Worm (Caenorhabditis elegans): ENCODE data around the gene cpna-2.

DNA sequence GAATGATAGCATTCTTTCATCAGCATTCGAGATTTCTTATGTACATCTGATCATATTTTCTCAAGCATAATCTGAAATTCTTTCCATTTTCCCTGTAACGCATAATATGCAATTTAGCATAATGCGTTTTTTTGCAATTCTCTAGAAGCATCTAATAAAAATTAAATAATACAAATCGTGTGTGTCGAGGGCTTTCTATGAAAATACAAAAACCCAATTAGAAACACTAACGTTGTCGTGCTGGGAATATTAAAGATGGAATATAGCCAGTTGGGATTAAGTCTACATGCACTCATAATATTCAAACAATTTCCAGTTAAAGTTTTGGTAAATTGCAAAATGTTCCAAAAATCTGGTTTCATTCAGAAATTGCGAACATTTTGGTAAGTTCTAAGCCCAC lies 40.1 kb upstream of the cpna-2 start, which contains the start of gene F18A1.1:
- no peak for TF ChIP-seq F49E8.2 (tag; optimal IDR thresholded peaks at IDR 0.05; ENCODE audit: borderline replicate concordance)
- no peak for TF ChIP-seq ceh-82 (tag; optimal IDR thresholded peaks at IDR 0.05)
- no peak for TF ChIP-seq F37D6.2 (tag; optimal IDR thresholded peaks at IDR 0.05)
- TF ChIP-seq mes-2 (tag; optimal IDR thresholded peaks at IDR 0.05; ENCODE audit: poor library complexity, severe bottlenecking) = no peak
- no peak for TF ChIP-seq aly-2 (tag; optimal IDR thresholded peaks at IDR 0.05)
- TF ChIP-seq ceh-32 (tag; optimal IDR thresholded peaks at IDR 0.05; ENCODE audit: poor library complexity) = no peak
- no peak for TF ChIP-seq unc-62 (GFP tag; optimal IDR thresholded peaks at IDR 0.05 in 1 of 2)
- TF ChIP-seq unc-62 (tag; optimal IDR thresholded peaks at IDR 0.05) = no peak
- no peak for TF ChIP-seq nhr-10 (tag; optimal IDR thresholded peaks at IDR 0.05)
- no peak for TF ChIP-seq attf-4 (tag; optimal IDR thresholded peaks at IDR 0.05)
